Fruit fly (Drosophila melanogaster) whole organism, wandering third instar larva: Measurements from ENCODE around the gene CG11593.

Experiments used
- Myc ChIP-seq: fragments of >200 bp; optimal IDR thresholded peaks from 2 replicates; lab custom pipeline; 2017
- pan ChIP-seq: fragments of >200 bp; optimal IDR thresholded peaks from 2 replicates; lab custom pipeline; 2017

- TF ChIP-seq Myc (lab: Kevin White, UChicago) (no peak), pan (no peak)
Observed at dm6 chr3L:4000711-4001110, 39.6 kb downstream of the CG11593 start.
